Worm (Caenorhabditis elegans) whole organism, late embryonic: Measurements from ENCODE around the gene C49H3.3.

ENCODE experiments used
- C08G9.2 ChIP-seq: sonication (generic microtip); optimal IDR thresholded peaks from 2 replicates; lab custom pipeline; 2016; ENCODE audit warnings: mild to moderate bottlenecking, missing genetic modification characterization, moderate library complexity, missing compliant biosample characterization
- F13H6.1 ChIP-seq: sonication (generic microtip); optimal IDR thresholded peaks from 2 replicates; lab custom pipeline; 2016; ENCODE audit warnings: missing genetic modification characterization, missing compliant biosample characterization
- Y22D7AL.16 ChIP-seq: sonication (generic microtip); optimal IDR thresholded peaks from 2 replicates; lab custom pipeline; 2016; ENCODE audit warnings: missing genetic modification characterization, missing compliant biosample characterization
- ahr-1 ChIP-seq: sonication (generic microtip); optimal IDR thresholded peaks from 2 replicates; lab custom pipeline; 2016; ENCODE audit warnings: missing genetic modification characterization, missing compliant biosample characterization
- ceh-14 ChIP-seq: sonication (generic microtip); optimal IDR thresholded peaks from 2 replicates; lab custom pipeline; 2016; ENCODE audit warnings: missing genotype, missing genetic modification characterization, missing compliant biosample characterization
- ceh-18 ChIP-seq: sonication (generic microtip); optimal IDR thresholded peaks from 2 replicates; lab custom pipeline; 2016; ENCODE audit warnings: missing genetic modification characterization, missing compliant biosample characterization
- ceh-2 ChIP-seq: sonication (generic microtip); optimal IDR thresholded peaks from 2 replicates; lab custom pipeline; 2016; ENCODE audit warnings: missing genotype, missing genetic modification characterization, missing compliant biosample characterization
- ceh-24 ChIP-seq: sonication (generic microtip); optimal IDR thresholded peaks from 2 replicates; lab custom pipeline; 2016; ENCODE audit warnings: mild to moderate bottlenecking, missing genetic modification characterization, missing compliant biosample characterization
- ceh-34 ChIP-seq: sonication (generic microtip); optimal IDR thresholded peaks from 2 replicates; lab custom pipeline; 2016; ENCODE audit warnings: mild to moderate bottlenecking, missing genetic modification characterization, missing compliant biosample characterization
- ceh-48 ChIP-seq: sonication (generic microtip); optimal IDR thresholded peaks from 2 replicates; lab custom pipeline; 2016; ENCODE audit warnings: missing genetic modification characterization, inconsistent platforms, missing compliant biosample characterization
- ceh-6 ChIP-seq: fragments of 200-800 bp; sonication (Bioruptor generic); optimal IDR thresholded peaks from 2 replicates; lab custom pipeline; 2018; ENCODE audit warnings: mild to moderate bottlenecking, missing genetic modification characterization, missing compliant biosample characterization
- ceh-9 ChIP-seq: sonication (generic microtip); optimal IDR thresholded peaks from 2 replicates; lab custom pipeline; 2016; ENCODE audit warnings: mild to moderate bottlenecking, missing genetic modification characterization, inconsistent platforms, missing compliant biosample characterization
- dve-1 ChIP-seq: sonication (generic microtip); optimal IDR thresholded peaks from 2 replicates; lab custom pipeline; 2017; ENCODE audit warnings: antibody characterized with exemption, mild to moderate bottlenecking, missing genetic modification characterization, missing compliant biosample characterization
- elt-2 ChIP-seq: sonication (generic microtip); optimal IDR thresholded peaks from 2 replicates; lab custom pipeline; 2016; ENCODE audit warnings: missing genetic modification reagents, missing genetic modification characterization, missing compliant biosample characterization
- eyg-1 ChIP-seq: sonication (generic microtip); optimal IDR thresholded peaks from 2 replicates; lab custom pipeline; 2016; ENCODE audit warnings: missing genotype, missing genetic modification characterization, missing compliant biosample characterization
- hlh-8 ChIP-seq: sonication (generic microtip); optimal IDR thresholded peaks from 2 replicates; lab custom pipeline; 2016; ENCODE audit warnings: missing genotype, missing genetic modification characterization, missing compliant biosample characterization
- lim-6 ChIP-seq: sonication (generic microtip); optimal IDR thresholded peaks from 2 replicates; lab custom pipeline; 2016; ENCODE audit warnings: missing genetic modification characterization, missing compliant biosample characterization
- nhr-11 ChIP-seq: fragments of 150-350 bp; optimal IDR thresholded peaks from 2 replicates; lab custom pipeline; 2014; ENCODE audit warnings: missing biosample characterization, missing genetic modification characterization
- odd-2 ChIP-seq: sonication (generic microtip); optimal IDR thresholded peaks from 2 replicates; lab custom pipeline; 2017; ENCODE audit warnings: antibody characterized with exemption, mild to moderate bottlenecking, missing genetic modification characterization, missing compliant biosample characterization
- pag-3 ChIP-seq: sonication (generic microtip); optimal IDR thresholded peaks from 2 replicates; lab custom pipeline; 2016; ENCODE audit warnings: missing compliant biosample characterization, missing genetic modification characterization, borderline replicate concordance
- pha-2 ChIP-seq: sonication (generic microtip); optimal IDR thresholded peaks from 2 replicates; lab custom pipeline; 2017; ENCODE audit warnings: mild to moderate bottlenecking, missing genetic modification characterization, missing compliant biosample characterization
- rnt-1 ChIP-seq: sonication (generic microtip); optimal IDR thresholded peaks from 2 replicates; lab custom pipeline; 2016; ENCODE audit warnings: missing genetic modification characterization, missing compliant biosample characterization
- sox-2 ChIP-seq: fragments of 200-800 bp; sonication (Bioruptor generic); IDR thresholded peaks from 2 replicates; pipeline ENCODE4 v1.3.6; 2022; ENCODE audit warnings: missing genetic modification reagents, missing genetic modification characterization, missing compliant biosample characterization
- sox-4 ChIP-seq: sonication (generic microtip); optimal IDR thresholded peaks from 2 replicates; lab custom pipeline; 2017; ENCODE audit warnings: mild to moderate bottlenecking, missing genetic modification characterization, inconsistent platforms, missing compliant biosample characterization
- syd-9 ChIP-seq: sonication (generic microtip); optimal IDR thresholded peaks from 2 replicates; lab custom pipeline; 2016; ENCODE audit warnings: mild to moderate bottlenecking, missing genetic modification characterization, moderate library complexity, missing compliant biosample characterization
- ttx-3 ChIP-seq: sonication (generic microtip); optimal IDR thresholded peaks from 2 replicates; lab custom pipeline; 2016; ENCODE audit warnings: missing genetic modification reagents, missing genetic modification characterization, missing compliant biosample characterization
- unc-3 ChIP-seq, 2 experiments: fragments of 200-800 bp in 1 of 2; sonication (Bioruptor generic) in 1 of 2; sonication (generic microtip) in 1 of 2; conservative IDR thresholded peaks in 1 of 2; optimal IDR thresholded peaks in 1 of 2; 2 replicates each; pipeline versions ENCODE4 v1.3.6 to Lab custom; 2016 to 2022; ENCODE audit warnings: missing compliant biosample characterization in 2 of 2, missing genetic modification characterization in 2 of 2, missing genetic modification reagents in 1 of 2

Gene C49H3.3

ce11 chrIV:7961889-7962342 lies 37.8 kb downstream of the C49H3.3 start:
- TF ChIP-seq nhr-11 (tag; lab: Kevin White, UChicago) (no peak), ceh-2 (no peak), elt-2 (tag; lab: Kevin White, UChicago) (no peak), ceh-18 (tag; lab: Kevin White, UChicago) (no peak), rnt-1 (tag; lab: Kevin White, UChicago) (no peak), C08G9.2 (tag; lab: Kevin White, UChicago) (no peak), ahr-1 (tag; lab: Kevin White, UChicago) (no peak), ceh-14 (no peak), hlh-8 (tag; lab: Kevin White, UChicago) (no peak), dve-1 (tag; lab: Kevin White, UChicago) (no peak), Y22D7AL.16 (tag; lab: Kevin White, UChicago) (no peak), ceh-48 (tag; lab: Kevin White, UChicago) (no peak), sox-2 (GFP tag; lab: Robert Waterston, UW) (no peak), ceh-6 (GFP tag; lab: Kevin White, UChicago) (no peak), odd-2 (tag; lab: Kevin White, UChicago) (no peak), ceh-34 (tag; lab: Kevin White, UChicago) (no peak), ceh-24 (tag; lab: Kevin White, UChicago) (no peak), ceh-9 (tag; lab: Kevin White, UChicago) (no peak), ttx-3 (tag; lab: Kevin White, UChicago) (no peak), unc-3 (GFP tag; conservative IDR thresholded peaks at IDR 0.05; lab: Robert Waterston, UW) (no peak), unc-3 (tag; optimal IDR thresholded peaks at IDR 0.05; lab: Kevin White, UChicago) (no peak)

- TF ChIP-seq syd-9 = no peak
- TF ChIP-seq pag-3 = no peak
- TF ChIP-seq sox-4 = no peak
- TF ChIP-seq pha-2 (tag; lab: Kevin White, UChicago) = no peak
- no peak for TF ChIP-seq odd-2 (tag; lab: Kevin White, UChicago)
- TF ChIP-seq sox-2 (GFP tag; lab: Robert Waterston, UW) = no peak
- no peak for TF ChIP-seq F13H6.1
- no peak for TF ChIP-seq lim-6
- no peak for TF ChIP-seq eyg-1
These were observed 42.9 kb downstream of the C49H3.3 start, which contains the start of gene F57H12.5 for ce11 chrIV:7967006-7967405. Gene F57H12.5 (plus strand): TSS chrIV:7967306.
